Comparison of ENCODE assay signal across 4 worm cellular contexts in genomic region chrIII:1580142-1580541, ce11.
TF ChIP-seq lines count a peak whose summit lies in the region.

No protein-coding gene starts in this region.

TF ChIP-seq in whole organism, L3 larva, 47 proteins besides CTCF, POLR2A, EP300 and RAD21:
- no peak for TF ChIP-seq nhr-237 (tag; optimal IDR thresholded peaks at IDR 0.05; lab: Kevin White, UChicago)
- TF ChIP-seq ceh-28 (tag; optimal IDR thresholded peaks at IDR 0.05; lab: Kevin White, UChicago): peak; percentile 100

TF ChIP-seq in whole organism, L4 larva, 104 proteins besides CTCF, POLR2A, EP300 and RAD21:
- TF ChIP-seq ceh-28 (tag; optimal IDR thresholded peaks at IDR 0.05; lab: Kevin White, UChicago) (peak; percentile 100), mes-2 (tag; optimal IDR thresholded peaks at IDR 0.05; lab: Kevin White, UChicago; ENCODE audit: poor library complexity, severe bottlenecking) (no peak)
TF ChIP-seq in whole organism, L4 larva: peak in this region for 1.

TF ChIP-seq in whole organism, late embryonic, 69 proteins besides CTCF, POLR2A, EP300 and RAD21:
- no peak for TF ChIP-seq ama-1 (optimal IDR thresholded peaks at IDR 0.05; lab: Kevin White, UChicago)
- TF ChIP-seq ceh-48 (tag; optimal IDR thresholded peaks at IDR 0.05; lab: Kevin White, UChicago): peak; percentile 80

TF ChIP-seq in whole organism, midembryonic, 9 proteins besides CTCF, POLR2A, EP300 and RAD21:
- TF ChIP-seq med-1 (GFP tag; optimal IDR thresholded peaks at IDR 0.05; lab: Kevin White, UChicago; ENCODE audit: insufficient read depth) (no peak), T22C8.4 (GFP tag; IDR thresholded peaks at IDR 0.05; lab: Robert Waterston, UW) (peak; percentile 97), ref-1 (GFP tag; conservative IDR thresholded peaks at IDR 0.05; lab: Robert Waterston, UW) (no peak), flt-1 (GFP tag; IDR thresholded peaks at IDR 0.05; lab: Robert Waterston, UW) (no peak)
